Worm (Caenorhabditis elegans) whole organism, L4/young adult: ENCODE results near the gene unc-24.

Experiments
- W03F9.2 ChIP-seq: fragments of 150-350 bp; optimal IDR thresholded peaks from 2 replicates; lab custom pipeline; 2014; ENCODE audit warnings: missing biosample characterization, missing genetic modification characterization
- dao-5 ChIP-seq: sonication (generic microtip); optimal IDR thresholded peaks from 2 replicates; lab custom pipeline; 2016; ENCODE audit warnings: missing genotype, missing genetic modification characterization, moderate library complexity, missing compliant biosample characterization
- him-1 ChIP-seq: sonication (generic microtip); optimal IDR thresholded peaks from 2 replicates; lab custom pipeline; 2016; ENCODE audit warnings: missing genotype, missing genetic modification reagents, missing genetic modification characterization, missing compliant biosample characterization

unc-24 gene

ce11 chrIV:8026361-8026760, 46.7 kb downstream of the unc-24 start:
- no peak for TF ChIP-seq him-1
- TF ChIP-seq dao-5: no peak
- TF ChIP-seq W03F9.2 (tag; lab: Kevin White, UChicago): no peak

- TF ChIP-seq dao-5 (no peak), him-1 (no peak), W03F9.2 (tag; lab: Kevin White, UChicago) (no peak)
These were observed 47.7 kb downstream of the unc-24 start for ce11 chrIV:8027293-8027866.

- TF ChIP-seq dao-5 (no peak), W03F9.2 (tag; lab: Kevin White, UChicago) (no peak), him-1 (no peak)
These were observed 48.7 kb downstream of the unc-24 start for ce11 chrIV:8028372-8028771.

ce11 chrIV:8029413-8029812, 49.7 kb downstream of the unc-24 start, which contains the start of gene nhr-31:
Gene nhr-31, minus strand, starts transcription at chrIV:8029513.
- no peak for TF ChIP-seq him-1
- no peak for TF ChIP-seq dao-5
- TF ChIP-seq W03F9.2 (tag; lab: Kevin White, UChicago): no peak

- TF ChIP-seq W03F9.2 (tag; lab: Kevin White, UChicago): no peak
- no peak for TF ChIP-seq him-1
- no peak for TF ChIP-seq dao-5
These were observed 50.4 kb downstream of the unc-24 start for ce11 chrIV:8030099-8030498.
